Worm (Caenorhabditis elegans): ENCODE results near the gene Y37D8A.4.
A peak's percentile ranks its signal among the peaks of the same experiment; 100 is the strongest.

ce11 chrIII:12848981-12849589, 10.3 kb upstream of the Y37D8A.4 start:
- TF ChIP-seq lin-13 (GFP tag; optimal IDR thresholded peaks at IDR 0.05): no peak
- TF ChIP-seq mdl-1 (tag; optimal IDR thresholded peaks at IDR 0.05): peak; percentile 21 to 63
- no peak for TF ChIP-seq unc-39 (tag; optimal IDR thresholded peaks at IDR 0.05)
- TF ChIP-seq lin-39 (tag; optimal IDR thresholded peaks at IDR 0.05): no peak
- no peak for TF ChIP-seq dmd-9 (GFP tag; IDR thresholded peaks at IDR 0.05)
- no peak for TF ChIP-seq F49E8.2 (tag; optimal IDR thresholded peaks at IDR 0.05; ENCODE audit: borderline replicate concordance)
- peak; percentile 94 for TF ChIP-seq nhr-28 (tag; optimal IDR thresholded peaks at IDR 0.05)
- no peak for TF ChIP-seq saeg-2 (GFP tag; IDR thresholded peaks at IDR 0.05)
- no peak for TF ChIP-seq nhr-10 (tag; optimal IDR thresholded peaks at IDR 0.05)

Data from whole organism, L4 larva.